Fruit fly (Drosophila melanogaster): ENCODE results near the gene CG13308.
A peak's percentile ranks its signal among the peaks of the same experiment; 100 is the strongest.

Gene CG13308

dm6 chr3L:8825030-8825407, 16.7 kb downstream of the CG13308 start (continued):
- peak in 1 of 2 experiments; percentile 44 for TF ChIP-seq dl (GFP tag; optimal IDR thresholded peaks at IDR 0.05; ENCODE audit: insufficient read depth in 1 of 2, partially characterized antibody in 2 of 2)
- no peak for TF ChIP-seq N (GFP tag; optimal IDR thresholded peaks at IDR 0.05)
- TF ChIP-seq Myc (optimal IDR thresholded peaks at IDR 0.05) = no peak
- no peak for TF ChIP-seq dsf (GFP tag; optimal IDR thresholded peaks at IDR 0.05; ENCODE audit: borderline replicate concordance)
- peak; percentile 6 for TF ChIP-seq br (GFP tag; optimal IDR thresholded peaks at IDR 0.05)
- TF ChIP-seq pan (optimal IDR thresholded peaks at IDR 0.05) = no peak
- TF ChIP-seq jim (GFP tag; optimal IDR thresholded peaks at IDR 0.05) = no peak
- TF ChIP-seq Dif (GFP tag; optimal IDR thresholded peaks at IDR 0.05; ENCODE audit: partially characterized antibody) = peak; percentile 76
- TF ChIP-seq psq (GFP tag; optimal IDR thresholded peaks at IDR 0.05) = peak; percentile 32
- TF ChIP-seq Abd-B (GFP tag; optimal IDR thresholded peaks at IDR 0.05) = no peak
- no peak for TF ChIP-seq dmrt93B (GFP tag; optimal IDR thresholded peaks at IDR 0.05)
- no peak for TF ChIP-seq sv (GFP tag; optimal IDR thresholded peaks at IDR 0.05)
- no peak for TF ChIP-seq HLH106 (tag; optimal IDR thresholded peaks at IDR 0.05)
- no peak for TF ChIP-seq Jra (GFP tag; optimal IDR thresholded peaks at IDR 0.05)
- no peak for TF ChIP-seq Hnf4 (GFP tag; optimal IDR thresholded peaks at IDR 0.05)
- no peak for TF ChIP-seq CG32264 (GFP tag; optimal IDR thresholded peaks at IDR 0.05)

DNA sequence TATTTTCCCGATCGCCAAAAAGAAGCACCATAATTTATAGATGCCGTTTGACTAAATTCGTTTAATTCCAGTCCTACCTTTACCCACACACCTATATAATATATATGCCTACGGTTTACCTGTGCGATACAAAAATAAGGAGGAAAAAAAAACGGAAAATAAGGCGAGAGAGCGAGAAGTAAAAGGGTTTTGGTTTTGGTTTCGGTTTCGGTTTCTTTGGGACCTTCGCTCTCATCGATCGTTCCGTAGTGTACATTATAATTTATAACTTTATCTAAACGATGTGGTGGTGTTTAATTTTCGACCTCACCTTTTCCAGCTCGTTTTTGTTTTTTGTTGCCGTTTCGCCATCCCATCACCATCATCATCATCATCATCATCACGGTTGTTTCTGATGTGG, 17.2 kb downstream of the CG13308 start:
- TF ChIP-seq br (GFP tag; optimal IDR thresholded peaks at IDR 0.05) (no peak), Mio (GFP tag; optimal IDR thresholded peaks at IDR 0.05) (no peak), dmrt93B (GFP tag; optimal IDR thresholded peaks at IDR 0.05) (no peak), CG32264 (GFP tag; optimal IDR thresholded peaks at IDR 0.05) (no peak), psq (GFP tag; optimal IDR thresholded peaks at IDR 0.05) (peak; percentile 50), tai (GFP tag; optimal IDR thresholded peaks at IDR 0.05) (no peak), lola (GFP tag; optimal IDR thresholded peaks at IDR 0.05) (no peak), Rel (GFP tag; optimal IDR thresholded peaks at IDR 0.05) (peak; percentile 35), Rel (tag; optimal IDR thresholded peaks at IDR 0.05) (no peak), sage (GFP tag; optimal IDR thresholded peaks at IDR 0.05) (peak; percentile 55), Dif (GFP tag; optimal IDR thresholded peaks at IDR 0.05; ENCODE audit: partially characterized antibody) (no peak), pan (optimal IDR thresholded peaks at IDR 0.05) (no peak), jim (GFP tag; optimal IDR thresholded peaks at IDR 0.05) (no peak), N (GFP tag; optimal IDR thresholded peaks at IDR 0.05) (no peak), Hnf4 (GFP tag; optimal IDR thresholded peaks at IDR 0.05) (peak; percentile 30), Vsx2 (GFP tag; optimal IDR thresholded peaks at IDR 0.05; ENCODE audit: partially characterized antibody) (no peak), Abd-B (GFP tag; optimal IDR thresholded peaks at IDR 0.05) (no peak), Dfd (GFP tag; optimal IDR thresholded peaks at IDR 0.05) (no peak), CrebA (GFP tag; optimal IDR thresholded peaks at IDR 0.05; ENCODE audit: borderline replicate concordance) (peak; percentile 35), Jra (GFP tag; optimal IDR thresholded peaks at IDR 0.05) (no peak), Myc (optimal IDR thresholded peaks at IDR 0.05) (no peak), dsf (GFP tag; optimal IDR thresholded peaks at IDR 0.05; ENCODE audit: borderline replicate concordance) (no peak), OdsH (GFP tag; optimal IDR thresholded peaks at IDR 0.05) (no peak), brk (GFP tag; optimal IDR thresholded peaks at IDR 0.05) (no peak), Hr83 (GFP tag; optimal IDR thresholded peaks at IDR 0.05; ENCODE audit: poor library complexity, severe bottlenecking) (no peak), woc (GFP tag; optimal IDR thresholded peaks at IDR 0.05) (peak; percentile 2), dl (GFP tag; optimal IDR thresholded peaks at IDR 0.05; ENCODE audit: insufficient read depth in 1 of 2, partially characterized antibody in 2 of 2) (no peak)

- TF ChIP-seq woc (GFP tag; optimal IDR thresholded peaks at IDR 0.05) (no peak), brk (GFP tag; optimal IDR thresholded peaks at IDR 0.05) (no peak), Abd-B (GFP tag; optimal IDR thresholded peaks at IDR 0.05) (no peak), Mio (GFP tag; optimal IDR thresholded peaks at IDR 0.05) (no peak), lola (GFP tag; optimal IDR thresholded peaks at IDR 0.05) (no peak), jim (GFP tag; optimal IDR thresholded peaks at IDR 0.05) (no peak), dmrt93B (GFP tag; optimal IDR thresholded peaks at IDR 0.05) (no peak), pan (optimal IDR thresholded peaks at IDR 0.05) (no peak), foxo (GFP tag; optimal IDR thresholded peaks at IDR 0.05) (no peak), CG32264 (GFP tag; optimal IDR thresholded peaks at IDR 0.05) (no peak), CrebA (GFP tag; optimal IDR thresholded peaks at IDR 0.05; ENCODE audit: borderline replicate concordance) (no peak)
Observed at dm6 chr3L:8826038-8826437, 17.7 kb downstream of the CG13308 start.

dm6 chr3L:8827133-8827867, 19.0 kb downstream of the CG13308 start, which contains the start of gene dally:
Gene dally, plus strand, starts transcription at chr3L:8827505.
- no peak for TF ChIP-seq Mio (GFP tag; optimal IDR thresholded peaks at IDR 0.05)
- peak; percentile 42 for TF ChIP-seq Vsx2 (GFP tag; optimal IDR thresholded peaks at IDR 0.05; ENCODE audit: partially characterized antibody)
- peak; percentile 87 for TF ChIP-seq Dif (GFP tag; optimal IDR thresholded peaks at IDR 0.05; ENCODE audit: partially characterized antibody)
- no peak for TF ChIP-seq usp (GFP tag; optimal IDR thresholded peaks at IDR 0.05)
- TF ChIP-seq foxo (GFP tag; optimal IDR thresholded peaks at IDR 0.05) = peak; percentile 20 to 25
- no peak for TF ChIP-seq Jra (GFP tag; optimal IDR thresholded peaks at IDR 0.05)
- TF ChIP-seq sv (GFP tag; optimal IDR thresholded peaks at IDR 0.05) = no peak
- TF ChIP-seq dmrt93B (GFP tag; optimal IDR thresholded peaks at IDR 0.05) = no peak
- no peak for TF ChIP-seq pan (optimal IDR thresholded peaks at IDR 0.05)
- peak; percentile 74 for TF ChIP-seq woc (GFP tag; optimal IDR thresholded peaks at IDR 0.05)
- no peak for TF ChIP-seq lola (GFP tag; optimal IDR thresholded peaks at IDR 0.05)
- no peak for TF ChIP-seq psq (GFP tag; optimal IDR thresholded peaks at IDR 0.05)
- peak; percentile 43 for TF ChIP-seq rgr (GFP tag; optimal IDR thresholded peaks at IDR 0.05)
- peak; percentile 58 for TF ChIP-seq Hr83 (GFP tag; optimal IDR thresholded peaks at IDR 0.05; ENCODE audit: poor library complexity, severe bottlenecking)
- TF ChIP-seq dl (GFP tag; optimal IDR thresholded peaks at IDR 0.05; ENCODE audit: insufficient read depth in 1 of 2, partially characterized antibody in 2 of 2) = peak; percentile 77 to 85
- TF ChIP-seq brk (GFP tag; optimal IDR thresholded peaks at IDR 0.05) = peak; percentile 24
- no peak for TF ChIP-seq HLH106 (tag; optimal IDR thresholded peaks at IDR 0.05)
- no peak for TF ChIP-seq dsf (GFP tag; optimal IDR thresholded peaks at IDR 0.05; ENCODE audit: borderline replicate concordance)
- TF ChIP-seq Sp1 (GFP tag; optimal IDR thresholded peaks at IDR 0.05) = peak; percentile 43
- TF ChIP-seq OdsH (GFP tag; optimal IDR thresholded peaks at IDR 0.05) = no peak
- TF ChIP-seq GATAd (GFP tag; optimal IDR thresholded peaks at IDR 0.05) = no peak
- TF ChIP-seq fru (GFP tag; optimal IDR thresholded peaks at IDR 0.05) = peak; percentile 23
- TF ChIP-seq h (GFP tag; optimal IDR thresholded peaks at IDR 0.05) = peak; percentile 11
- no peak for TF ChIP-seq tai (GFP tag; optimal IDR thresholded peaks at IDR 0.05)
- no peak for TF ChIP-seq Hnf4 (GFP tag; optimal IDR thresholded peaks at IDR 0.05)
- TF ChIP-seq CG32264 (GFP tag; optimal IDR thresholded peaks at IDR 0.05) = no peak
- TF ChIP-seq Rel (GFP tag; optimal IDR thresholded peaks at IDR 0.05) = peak; percentile 38
- peak; percentile 38 for TF ChIP-seq Rel (tag; optimal IDR thresholded peaks at IDR 0.05)

Measured in whole organism, wandering third instar larva.